Worm (Caenorhabditis elegans): ENCODE measurements around the gene K02E2.11.

The K02E2.11 gene

DNA sequence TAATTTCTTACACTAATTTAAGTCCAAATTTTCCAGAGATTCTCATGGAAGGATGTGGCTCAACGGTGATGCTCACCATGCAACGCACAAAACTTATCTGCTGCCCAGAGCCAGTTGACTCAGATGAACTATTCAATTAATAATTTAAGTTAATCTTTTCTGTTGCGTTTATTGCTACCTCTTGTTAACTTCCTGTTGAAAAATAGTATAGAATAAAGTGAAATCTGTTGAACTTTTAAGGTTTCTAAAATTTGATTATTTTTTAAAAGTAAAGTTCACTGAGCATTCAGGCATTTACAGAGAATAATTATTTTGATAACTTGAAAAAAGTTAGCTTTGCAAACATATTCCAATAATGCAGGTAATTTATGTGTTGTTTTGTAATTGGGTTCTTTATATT, 7.0 kb upstream of the K02E2.11 start:
- TF ChIP-seq ceh-100 (GFP tag; IDR thresholded peaks at IDR 0.05) (no peak), egl-44 (GFP tag; IDR thresholded peaks at IDR 0.05) (no peak), him-1 (tag; optimal IDR thresholded peaks at IDR 0.05) (no peak), repo-1 (tag; optimal IDR thresholded peaks at IDR 0.05) (no peak), Y53F4B.3 (GFP tag; IDR thresholded peaks at IDR 0.05) (no peak), unc-130 (GFP tag; optimal IDR thresholded peaks at IDR 0.05) (no peak), lin-40 (tag; optimal IDR thresholded peaks at IDR 0.05) (no peak), F37B4.10 (GFP tag; IDR thresholded peaks at IDR 0.05) (no peak), nhr-27 (tag; optimal IDR thresholded peaks at IDR 0.05) (no peak)

DNA sequence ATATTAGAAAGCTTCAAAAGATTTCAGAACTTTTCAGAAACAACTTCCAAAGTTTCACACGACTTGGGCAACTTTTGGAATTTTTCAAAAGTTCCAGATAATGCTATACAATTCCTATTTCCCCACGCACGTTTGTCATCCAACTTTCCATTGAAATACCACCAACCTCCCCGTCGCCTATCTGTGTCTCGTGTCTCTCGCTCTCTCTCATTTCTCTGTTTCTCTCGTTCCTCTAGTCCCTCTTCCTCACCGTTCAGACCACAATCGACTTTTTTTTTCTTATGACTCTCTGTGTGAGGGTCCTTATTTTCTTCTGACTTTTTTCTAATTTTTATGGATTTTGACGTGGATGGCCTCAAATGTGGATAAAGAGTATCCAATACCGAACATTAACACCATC, 2.8 kb upstream of the K02E2.11 start, which contains the start of gene K02E2.6:
Gene K02E2.6, plus strand, starts transcription at position 242 of the 400 bp plus-strand sequence.
- TF ChIP-seq lin-26 (GFP tag; IDR thresholded peaks at IDR 0.05) (no peak), Y53G8AR.9 (GFP tag; conservative IDR thresholded peaks at IDR 0.05) (no peak), K11D2.4 (GFP tag; IDR thresholded peaks at IDR 0.05) (no peak), atf-7 (tag; optimal IDR thresholded peaks at IDR 0.05) (no peak), ceh-40 (GFP tag; IDR thresholded peaks at IDR 0.05) (no peak), D2030.7 (GFP tag; IDR thresholded peaks at IDR 0.05) (no peak), snpc-1.3 (tag; optimal IDR thresholded peaks at IDR 0.05; ENCODE audit: insufficient read depth) (no peak), F39B2.1 (GFP tag; IDR thresholded peaks at IDR 0.05) (no peak), hlh-12 (tag; optimal IDR thresholded peaks at IDR 0.05) (no peak), lin-54 (GFP tag; optimal IDR thresholded peaks at IDR 0.05) (no peak), F33H1.4 (GFP tag; IDR thresholded peaks at IDR 0.05) (no peak), mes-4 (tag; optimal IDR thresholded peaks at IDR 0.05) (no peak), ama-1 (optimal IDR thresholded peaks at IDR 0.05) (no peak), ama-1 (GFP tag; optimal IDR thresholded peaks at IDR 0.05) (no peak), F57A8.1 (GFP tag; optimal IDR thresholded peaks at IDR 0.05) (no peak), sdz-38 (tag; optimal IDR thresholded peaks at IDR 0.05) (no peak)

DNA sequence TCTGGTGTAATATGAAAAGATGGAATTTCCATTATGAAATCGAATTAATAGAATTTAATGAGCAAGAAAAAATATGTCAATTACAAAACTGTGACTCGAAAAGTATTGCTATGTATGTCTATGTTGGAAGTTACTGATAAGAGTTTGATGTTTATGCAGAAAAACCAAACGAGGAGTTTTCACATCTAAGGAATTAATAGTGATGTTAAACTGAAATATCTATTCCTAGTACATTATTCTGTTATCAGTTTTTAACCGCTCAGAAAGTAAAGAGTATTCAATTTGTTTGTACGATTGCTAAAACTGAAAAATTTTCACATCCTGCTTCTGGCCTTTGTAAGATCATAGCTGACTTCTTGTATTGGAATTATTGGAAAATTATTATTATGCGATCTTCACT, 3.8 kb downstream of the K02E2.11 start, which contains the start of gene K02E2.7:
Gene K02E2.7, minus strand, starts transcription at position 101 of the 400 bp plus-strand sequence.
- TF ChIP-seq F57C9.4 (tag; optimal IDR thresholded peaks at IDR 0.05) = no peak
- no peak for TF ChIP-seq dox-1 (GFP tag; IDR thresholded peaks at IDR 0.05)
- TF ChIP-seq F49E8.2 (tag; optimal IDR thresholded peaks at IDR 0.05; ENCODE audit: insufficient read depth) = no peak
- TF ChIP-seq Y95B8A.8 (GFP tag; IDR thresholded peaks at IDR 0.05) = no peak
- no peak for TF ChIP-seq tbp1 (GFP tag; optimal IDR thresholded peaks at IDR 0.05)
- TF ChIP-seq F10E7.11 (tag; optimal IDR thresholded peaks at IDR 0.05) = no peak
- TF ChIP-seq aptf-2 (GFP tag; conservative IDR thresholded peaks at IDR 0.05) = no peak
- no peak for TF ChIP-seq F57A8.1 (GFP tag; optimal IDR thresholded peaks at IDR 0.05)
- no peak for TF ChIP-seq xnd-1 (tag; optimal IDR thresholded peaks at IDR 0.05)
- TF ChIP-seq sptf-2 (GFP tag; optimal IDR thresholded peaks at IDR 0.05) = no peak
- TF ChIP-seq tbx-9 (tag; optimal IDR thresholded peaks at IDR 0.05; ENCODE audit: borderline replicate concordance) = no peak
- TF ChIP-seq let-526 (GFP tag; IDR thresholded peaks at IDR 0.05) = no peak

DNA sequence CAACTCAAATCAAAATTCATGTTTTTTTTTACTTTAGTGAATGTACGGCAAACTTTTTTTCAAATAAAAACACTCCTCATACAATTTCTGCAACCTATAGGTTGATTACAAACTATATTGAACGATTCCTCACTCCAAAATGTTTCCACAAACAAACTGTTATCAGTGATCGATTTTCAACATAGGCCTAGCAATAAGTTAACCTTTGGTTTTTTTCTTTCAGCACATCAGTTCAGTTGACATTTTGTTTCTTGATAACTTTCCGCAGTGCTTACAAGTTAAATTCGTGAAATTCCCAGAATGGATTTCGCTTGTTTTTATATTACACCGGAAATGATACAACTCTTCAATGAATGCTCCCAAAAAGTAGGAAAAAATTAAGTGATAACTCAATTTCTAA, 4.3 kb downstream of the K02E2.11 start, which contains the start of gene F53H2.1:
Gene F53H2.1, plus strand, starts transcription at position 301 of the 400 bp plus-strand sequence.
- TF ChIP-seq ZK185.1 (tag; optimal IDR thresholded peaks at IDR 0.05; ENCODE audit: poor library complexity, severe bottlenecking) = no peak
- TF ChIP-seq sptf-2 (GFP tag; optimal IDR thresholded peaks at IDR 0.05) = no peak
- TF ChIP-seq bed-2 (GFP tag; IDR thresholded peaks at IDR 0.05) = no peak
- TF ChIP-seq B0336.3 (GFP tag; IDR thresholded peaks at IDR 0.05) = no peak
- no peak for TF ChIP-seq ztf-28 (GFP tag; IDR thresholded peaks at IDR 0.05)
- no peak for TF ChIP-seq zim-3 (tag; optimal IDR thresholded peaks at IDR 0.05)
- TF ChIP-seq nfya-2 (GFP tag; IDR thresholded peaks at IDR 0.05) = no peak
- no peak for TF ChIP-seq ceh-91 (GFP tag; IDR thresholded peaks at IDR 0.05)
- no peak for TF ChIP-seq C06A6.2 (GFP tag; conservative IDR thresholded peaks at IDR 0.05)
- no peak for TF ChIP-seq snpc-1.1 (tag; optimal IDR thresholded peaks at IDR 0.05; ENCODE audit: insufficient read depth)
- no peak for TF ChIP-seq ceh-79 (tag; optimal IDR thresholded peaks at IDR 0.05)
- TF ChIP-seq Y67H2A.10 (GFP tag; conservative IDR thresholded peaks at IDR 0.05) = no peak
- no peak for TF ChIP-seq egrh-3 (GFP tag; IDR thresholded peaks at IDR 0.05)
